Fruit fly (Drosophila melanogaster): ENCODE data around the gene CG14408.

DNA sequence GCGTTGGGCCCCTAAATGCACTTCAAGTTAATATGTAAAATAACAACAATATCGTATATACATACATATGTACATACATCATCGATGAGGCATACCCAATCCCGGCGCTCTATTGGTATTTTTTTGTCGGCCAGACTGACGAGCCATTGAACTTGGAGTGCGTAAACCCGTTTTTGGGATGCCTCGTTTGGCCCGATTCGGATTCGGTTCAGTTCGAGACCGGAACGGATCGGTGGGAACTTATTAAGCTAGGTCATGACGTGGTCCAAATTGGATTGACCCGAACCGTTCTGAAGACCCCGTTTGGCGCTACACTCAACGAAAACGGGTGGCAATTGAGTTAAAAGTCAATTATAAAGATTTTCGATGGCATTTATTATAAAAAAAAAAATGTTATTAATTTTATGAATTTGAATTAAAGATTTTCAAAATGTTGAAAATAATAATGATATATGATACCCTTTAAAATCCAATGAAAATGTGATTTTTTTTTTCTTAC is 14.3 kb upstream of the CG14408 start:
- TF ChIP-seq topi (GFP tag; optimal IDR thresholded peaks at IDR 0.05), result peak; percentile 11
- no peak for TF ChIP-seq CG11294 (GFP tag; IDR thresholded peaks at IDR 0.05)
- no peak for TF ChIP-seq Hr4 (GFP tag; optimal IDR thresholded peaks at IDR 0.05)
- TF ChIP-seq CG10669 (GFP tag; optimal IDR thresholded peaks at IDR 0.05), result no peak
- no peak for TF ChIP-seq CG6792 (GFP tag; optimal IDR thresholded peaks at IDR 0.05)
- TF ChIP-seq achi (GFP tag; optimal IDR thresholded peaks at IDR 0.05), result no peak
- no peak for TF ChIP-seq spab (GFP tag; optimal IDR thresholded peaks at IDR 0.05)
- TF ChIP-seq net (GFP tag; optimal IDR thresholded peaks at IDR 0.05), result no peak
- no peak for TF ChIP-seq Hr39 (GFP tag; optimal IDR thresholded peaks at IDR 0.05)
- TF ChIP-seq Gug (GFP tag; IDR thresholded peaks at IDR 0.05), result no peak
